Fruit fly (Drosophila melanogaster): ENCODE measurements around the gene Cdep.

The Cdep gene

DNA sequence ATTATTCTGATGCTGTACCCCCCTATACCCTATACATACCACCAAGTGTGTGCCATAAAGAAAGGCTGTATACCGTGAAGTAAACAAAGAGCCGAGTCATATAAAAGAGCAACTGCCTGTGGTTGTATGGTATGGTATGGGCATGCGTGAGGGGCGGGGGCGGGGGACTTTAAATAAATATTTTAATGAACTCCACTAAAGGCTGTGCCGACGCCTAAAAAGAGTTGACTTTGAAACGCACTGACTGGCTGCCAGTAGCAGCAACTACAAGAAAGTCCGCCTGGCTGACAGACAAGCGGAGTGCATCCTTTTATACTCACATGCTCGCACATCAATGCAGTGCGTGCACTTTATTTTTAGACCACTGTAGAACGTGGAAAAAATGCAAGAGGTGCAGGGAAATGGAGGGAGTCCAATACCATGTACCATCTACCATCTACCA is 4.1 kb downstream of the Cdep start (continued):
- TF ChIP-seq crc (GFP tag; optimal IDR thresholded peaks at IDR 0.05) = no peak
- TF ChIP-seq zfh2 (GFP tag; optimal IDR thresholded peaks at IDR 0.05) = no peak
- no peak for TF ChIP-seq lilli (GFP tag; optimal IDR thresholded peaks at IDR 0.05)
- TF ChIP-seq chn (GFP tag; optimal IDR thresholded peaks at IDR 0.05) = no peak
- peak; percentile 54 for TF ChIP-seq D19A (tag; optimal IDR thresholded peaks at IDR 0.05)
- TF ChIP-seq corto (GFP tag; optimal IDR thresholded peaks at IDR 0.05) = no peak
- TF ChIP-seq cg (GFP tag; optimal IDR thresholded peaks at IDR 0.05) = peak; percentile 30
- no peak for TF ChIP-seq PHDP (tag; optimal IDR thresholded peaks at IDR 0.05)
- TF ChIP-seq hb (GFP tag; IDR thresholded peaks at IDR 0.05; ENCODE audit: partially characterized antibody) = no peak
- peak in 1 of 2 experiments; percentile 53 for TF ChIP-seq tll (GFP tag; optimal IDR thresholded peaks at IDR 0.05)
- TF ChIP-seq CG30020 (tag; optimal IDR thresholded peaks at IDR 0.05) = no peak
- no peak for TF ChIP-seq pros (GFP tag; optimal IDR thresholded peaks at IDR 0.05)
- TF ChIP-seq amos (GFP tag; IDR thresholded peaks at IDR 0.05; ENCODE audit: partially characterized antibody) = no peak
- peak; percentile 90 for TF ChIP-seq twi (tag; optimal IDR thresholded peaks at IDR 0.05)
- TF ChIP-seq CG10654 (GFP tag; optimal IDR thresholded peaks at IDR 0.05) = no peak
- no peak for TF ChIP-seq Xbp1 (GFP tag; optimal IDR thresholded peaks at IDR 0.05)
- TF ChIP-seq CG7357 (GFP tag; IDR thresholded peaks at IDR 0.05) = no peak
- TF ChIP-seq kni (GFP tag; optimal IDR thresholded peaks at IDR 0.05) = peak; percentile 25
- TF ChIP-seq tin (GFP tag; optimal IDR thresholded peaks at IDR 0.05) = no peak
- TF ChIP-seq kah (GFP tag; optimal IDR thresholded peaks at IDR 0.05) = peak; percentile 41
- TF ChIP-seq CG7372 (GFP tag; IDR thresholded peaks at IDR 0.05) = no peak
- no peak for TF ChIP-seq CG12299 (tag; optimal IDR thresholded peaks at IDR 0.05)
- TF ChIP-seq zfh1 (GFP tag; IDR thresholded peaks at IDR 0.05) = 0 out of 3 replicates have a peak, but pooled peaks have one; percentile 11
- TF ChIP-seq CG18599 (GFP tag; optimal IDR thresholded peaks at IDR 0.05) = no peak
- no peak for TF ChIP-seq CG7928 (GFP tag; optimal IDR thresholded peaks at IDR 0.05)
- TF ChIP-seq Vsx1 (GFP tag; optimal IDR thresholded peaks at IDR 0.05) = no peak
- no peak for TF ChIP-seq CG13424 (tag; optimal IDR thresholded peaks at IDR 0.05)
- peak; percentile 22 for TF ChIP-seq CG8924 (tag; optimal IDR thresholded peaks at IDR 0.05)
- no peak for TF ChIP-seq az2 (GFP tag; optimal IDR thresholded peaks at IDR 0.05)
- peak; percentile 86 for TF ChIP-seq crol (GFP tag; IDR thresholded peaks at IDR 0.05)
- no peak for TF ChIP-seq CG2129 (GFP tag; IDR thresholded peaks at IDR 0.05; ENCODE audit: partially characterized antibody)
- peak; percentile 24 for TF ChIP-seq nom (GFP tag; optimal IDR thresholded peaks at IDR 0.05)
- no peak for TF ChIP-seq CG11085 (GFP tag; IDR thresholded peaks at IDR 0.05)
- no peak for TF ChIP-seq slbo (GFP tag; IDR thresholded peaks at IDR 0.05)
- TF ChIP-seq lbe (GFP tag; optimal IDR thresholded peaks at IDR 0.05) = no peak
- no peak for TF ChIP-seq CG17385 (GFP tag; optimal IDR thresholded peaks at IDR 0.05)
- no peak for TF ChIP-seq rib (GFP tag; IDR thresholded peaks at IDR 0.05)
- TF ChIP-seq Pdp1 (GFP tag; optimal IDR thresholded peaks at IDR 0.05) = no peak
- TF ChIP-seq CG17328 (GFP tag; IDR thresholded peaks at IDR 0.05) = no peak
- TF ChIP-seq dpn (GFP tag; optimal IDR thresholded peaks at IDR 0.05) = no peak
- peak; percentile 82; the same call in 1 of the 3 replicates for TF ChIP-seq CG2199 (GFP tag; IDR thresholded peaks at IDR 0.05)
- no peak for TF ChIP-seq oc (tag; optimal IDR thresholded peaks at IDR 0.05)
- TF ChIP-seq sens (GFP tag) = peak; percentile 83
- TF ChIP-seq mld (GFP tag; IDR thresholded peaks at IDR 0.05; ENCODE audit: partially characterized antibody) = 0 out of 3 replicates have a peak, but pooled peaks have one; percentile 15
- TF ChIP-seq CG5180 (GFP tag; optimal IDR thresholded peaks at IDR 0.05) = no peak
- no peak for TF ChIP-seq Hsf (GFP tag; optimal IDR thresholded peaks at IDR 0.05)
- TF ChIP-seq CG12391 (tag; optimal IDR thresholded peaks at IDR 0.05) = no peak
- TF ChIP-seq BEAF-32 (GFP tag; optimal IDR thresholded peaks at IDR 0.05) = no peak
- TF ChIP-seq Ravus (GFP tag; IDR thresholded peaks at IDR 0.05) = no peak
- no peak for TF ChIP-seq Sox102F (GFP tag; optimal IDR thresholded peaks at IDR 0.05)
